Worm (Caenorhabditis elegans) whole organism, L4/young adult: ENCODE measurements around the gene cut-2.

Experiments used
- dao-5 ChIP-seq: sonication (generic microtip); optimal IDR thresholded peaks from 2 replicates; lab custom pipeline; 2016; ENCODE audit warnings: missing genotype, missing genetic modification characterization, moderate library complexity, missing compliant biosample characterization
- him-1 ChIP-seq: sonication (generic microtip); optimal IDR thresholded peaks from 2 replicates; lab custom pipeline; 2016; ENCODE audit warnings: missing genotype, missing genetic modification reagents, missing genetic modification characterization, missing compliant biosample characterization

- no peak for TF ChIP-seq him-1 (tag; lab: Kevin White, UChicago)
- no peak for TF ChIP-seq dao-5 (tag; lab: Kevin White, UChicago)
Observed at ce11 chrV:13416076-13416475, 1.3 kb downstream of the cut-2 start.
